Worm (Caenorhabditis elegans): Measurements from ENCODE around the gene mrps-26.
A peak's percentile ranks its signal among the peaks of the same experiment; 100 is the strongest.

The mrps-26 gene

ce11 chrIII:5273396-5273857 lies 39.0 kb downstream of the mrps-26 start, which contains the start of gene ztf-8:
ztf-8 (minus strand) TSS chrIII:5273471.
- TF ChIP-seq dpl-1 (GFP tag; optimal IDR thresholded peaks at IDR 0.05) (peak in 1 of 3 experiments; percentile 6), nhr-19 (GFP tag; conservative IDR thresholded peaks at IDR 0.05) (0 out of 2 replicates have a peak, but pooled peaks have one; percentile 12), mep-1 (tag; optimal IDR thresholded peaks at IDR 0.05) (peak; percentile 40), dsc-1 (tag; optimal IDR thresholded peaks at IDR 0.05) (peak; percentile 23), nhr-90 (tag; optimal IDR thresholded peaks at IDR 0.05; ENCODE audit: poor library complexity) (peak; percentile 5), egl-13 (tag; optimal IDR thresholded peaks at IDR 0.05) (no peak), ceh-88 (GFP tag; IDR thresholded peaks at IDR 0.05) (no peak), snu-23 (GFP tag; optimal IDR thresholded peaks at IDR 0.05) (peak; percentile 24), swsn-7 (tag; optimal IDR thresholded peaks at IDR 0.05) (peak; percentile 20), efl-1 (optimal IDR thresholded peaks at IDR 0.05) (no peak), efl-1 (GFP tag; optimal IDR thresholded peaks at IDR 0.05 in 1 of 2) (no peak), aly-2 (tag; optimal IDR thresholded peaks at IDR 0.05) (peak; percentile 51), ama-1 (optimal IDR thresholded peaks at IDR 0.05) (peak; percentile 87), nhr-20 (tag; optimal IDR thresholded peaks at IDR 0.05) (peak; percentile 7), unc-30 (tag; optimal IDR thresholded peaks at IDR 0.05) (no peak), nhr-71 (tag; optimal IDR thresholded peaks at IDR 0.05) (peak; percentile 57), skn-1 (tag; optimal IDR thresholded peaks at IDR 0.05) (no peak), ets-5 (GFP tag; IDR thresholded peaks at IDR 0.05) (no peak), tlp-1 (tag; optimal IDR thresholded peaks at IDR 0.05) (no peak)

- TF ChIP-seq lin-13 (GFP tag; optimal IDR thresholded peaks at IDR 0.05) (no peak), skn-1 (tag; optimal IDR thresholded peaks at IDR 0.05) (no peak), ama-1 (optimal IDR thresholded peaks at IDR 0.05) (no peak), unc-30 (tag; optimal IDR thresholded peaks at IDR 0.05) (no peak), nhr-85 (tag) (peak; percentile 30), efl-1 (optimal IDR thresholded peaks at IDR 0.05) (no peak), efl-1 (GFP tag; optimal IDR thresholded peaks at IDR 0.05 in 1 of 2) (peak in 1 of 2 experiments; percentile 37), pax-3 (tag; optimal IDR thresholded peaks at IDR 0.05) (no peak), C04F5.9 (tag; optimal IDR thresholded peaks at IDR 0.05) (no peak)
Measured at ce11 chrIII:5274250-5274649, 39.8 kb downstream of the mrps-26 start.

- peak; percentile 20 for TF ChIP-seq fos-1 (tag; optimal IDR thresholded peaks at IDR 0.05)
- peak; percentile 72 to 77 for TF ChIP-seq lin-35 (GFP tag; optimal IDR thresholded peaks at IDR 0.05)
- peak; percentile 72 for TF ChIP-seq blmp-1 (tag; optimal IDR thresholded peaks at IDR 0.05)
- TF ChIP-seq lin-15B (tag; optimal IDR thresholded peaks at IDR 0.05), result peak; percentile 10
- TF ChIP-seq mdl-1 (tag; optimal IDR thresholded peaks at IDR 0.05), result peak in 1 of 2 experiments; percentile 24
- peak; percentile 13 for TF ChIP-seq F16B12.6 (tag; optimal IDR thresholded peaks at IDR 0.05)
- no peak for TF ChIP-seq egl-27 (tag; optimal IDR thresholded peaks at IDR 0.05)
- peak; percentile 59 for TF ChIP-seq nhr-71 (tag; optimal IDR thresholded peaks at IDR 0.05)
- peak in 1 of 3 experiments; percentile 12 for TF ChIP-seq ceh-82 (tag; optimal IDR thresholded peaks at IDR 0.05)
- TF ChIP-seq efl-1 (optimal IDR thresholded peaks at IDR 0.05), result peak; percentile 50 to 68
- TF ChIP-seq efl-1 (GFP tag; optimal IDR thresholded peaks at IDR 0.05 in 1 of 2), result peak; percentile 68 to 91
- TF ChIP-seq nhr-47 (tag; optimal IDR thresholded peaks at IDR 0.05), result peak; percentile 47
- no peak for TF ChIP-seq hlh-17 (GFP tag; optimal IDR thresholded peaks at IDR 0.05; ENCODE audit: borderline replicate concordance)
- peak; percentile 68 for TF ChIP-seq snu-23 (GFP tag; optimal IDR thresholded peaks at IDR 0.05)
- peak; percentile 18; the same call in 1 of the 2 replicates for TF ChIP-seq isw-1 (GFP tag; IDR thresholded peaks at IDR 0.05)
- TF ChIP-seq C16A3.4 (tag; optimal IDR thresholded peaks at IDR 0.05), result peak; percentile 57
- no peak for TF ChIP-seq lin-39 (tag; optimal IDR thresholded peaks at IDR 0.05)
- no peak for TF ChIP-seq hlh-4 (tag; optimal IDR thresholded peaks at IDR 0.05)
- peak; percentile 63 for TF ChIP-seq dsc-1 (tag; optimal IDR thresholded peaks at IDR 0.05)
- TF ChIP-seq pqm-1 (tag; optimal IDR thresholded peaks at IDR 0.05), result no peak
- TF ChIP-seq grh-1 (GFP tag; IDR thresholded peaks at IDR 0.05), result no peak
- peak; percentile 82 for TF ChIP-seq mep-1 (tag; optimal IDR thresholded peaks at IDR 0.05)
- peak; percentile 18; the same call in 1 of the 2 replicates for TF ChIP-seq nhr-19 (GFP tag; conservative IDR thresholded peaks at IDR 0.05)
- peak; percentile 44 for TF ChIP-seq swsn-7 (tag; optimal IDR thresholded peaks at IDR 0.05)
- peak; percentile 65 for TF ChIP-seq lin-14 (GFP tag; optimal IDR thresholded peaks at IDR 0.05)
- TF ChIP-seq jun-1 (tag; optimal IDR thresholded peaks at IDR 0.05), result peak; percentile 20
- no peak for TF ChIP-seq zip-4 (GFP tag; optimal IDR thresholded peaks at IDR 0.05)
- peak; percentile 16 for TF ChIP-seq ceh-8 (GFP tag; optimal IDR thresholded peaks at IDR 0.05)
- peak; percentile 48 for TF ChIP-seq lin-13 (GFP tag; optimal IDR thresholded peaks at IDR 0.05)
- TF ChIP-seq lsy-2 (tag; optimal IDR thresholded peaks at IDR 0.05), result peak; percentile 69 to 73
- peak; percentile 81 for TF ChIP-seq fkh-8 (tag; optimal IDR thresholded peaks at IDR 0.05)
- TF ChIP-seq fkh-10 (GFP tag; optimal IDR thresholded peaks at IDR 0.05), result no peak
Measured at ce11 chrIII:5274715-5275355, 40.4 kb downstream of the mrps-26 start, which contains the start of the genes daf-41 and toc-1. daf-41 (minus strand) TSS chrIII:5274765. toc-1 (plus strand) TSS chrIII:5275251.
